Fruit fly (Drosophila melanogaster) whole organism, embryonic: ENCODE data around the gene CG10470.

Source experiments
- CG1024 ChIP-seq: fragments of 200-800 bp; sonication (Bioruptor generic); IDR thresholded peaks from 2 replicates; pipeline ENCODE4 v1.3.6; 2022; ENCODE audit warnings: missing biosample characterization, missing genetic modification characterization
- CG10959 ChIP-seq: fragments of 200-800 bp; sonication (Bioruptor generic); IDR thresholded peaks from 2 replicates; pipeline ENCODE4 v1.3.6; 2022; ENCODE audit warnings: missing biosample characterization, missing genetic modification characterization
- CG13424 ChIP-seq: fragments of 200-800 bp; sonication (Bioruptor generic); optimal IDR thresholded peaks from 2 replicates; lab custom pipeline; 2019; ENCODE audit warnings: missing biosample characterization, mild to moderate bottlenecking, missing genetic modification characterization, moderate library complexity
- CG13624 ChIP-seq: fragments of 200-800 bp; sonication (Bioruptor generic); optimal IDR thresholded peaks from 2 replicates; lab custom pipeline; 2016; ENCODE audit warnings: missing biosample characterization, missing genetic modification characterization
- CG13894 ChIP-seq: fragments of 200-800 bp; sonication (Bioruptor generic); optimal IDR thresholded peaks from 3 replicates; lab custom pipeline; 2018; ENCODE audit warnings: missing biosample characterization, mild to moderate bottlenecking, missing genetic modification characterization, moderate library complexity
- CG14710 ChIP-seq: fragments of 200-800 bp; sonication (Bioruptor generic); optimal IDR thresholded peaks from 3 replicates; lab custom pipeline; 2019; ENCODE audit warnings: missing biosample characterization, mild to moderate bottlenecking, missing genetic modification characterization, moderate library complexity
- CG15479 ChIP-seq: fragments of 200-800 bp; sonication (Bioruptor generic); optimal IDR thresholded peaks from 3 replicates; lab custom pipeline; 2019; ENCODE audit warnings: missing biosample characterization, mild to moderate bottlenecking, missing genetic modification characterization, moderate library complexity
- CG15696 ChIP-seq: fragments of 200-800 bp; sonication (Bioruptor generic); optimal IDR thresholded peaks from 2 replicates; lab custom pipeline; 2019; ENCODE audit warnings: missing biosample characterization, mild to moderate bottlenecking, missing genetic modification characterization, moderate library complexity
- CG16813 ChIP-seq: fragments of 200-800 bp; sonication (Bioruptor generic); IDR thresholded peaks from 3 replicates; pipeline ENCODE4 v1.3.6; 2022; ENCODE audit warnings: missing biosample characterization, missing genetic modification characterization; ENCODE audit not compliant: partially characterized antibody
- CG18599 ChIP-seq: fragments of 200-800 bp; sonication (Bioruptor generic); optimal IDR thresholded peaks from 3 replicates; lab custom pipeline; 2017; ENCODE audit warnings: missing biosample characterization, missing genetic modification characterization, mild to moderate bottlenecking, moderate library complexity, missing genetic modification reagents
- CG4328 ChIP-seq: fragments of 200-800 bp; sonication (Bioruptor generic); optimal IDR thresholded peaks from 3 replicates; lab custom pipeline; 2017; ENCODE audit warnings: missing biosample characterization, missing genetic modification reagents, missing genetic modification characterization
- CG4424 ChIP-seq: fragments of 200-800 bp; sonication (Bioruptor generic); optimal IDR thresholded peaks from 3 replicates; lab custom pipeline; 2016; ENCODE audit warnings: missing biosample characterization, missing genetic modification characterization
- CG6272 ChIP-seq: fragments of 200-800 bp; sonication (Bioruptor generic); IDR thresholded peaks from 2 replicates; pipeline ENCODE4 v1.3.6; 2022; ENCODE audit warnings: missing biosample characterization, missing genetic modification characterization
- CG6813 ChIP-seq: fragments of 200-800 bp; sonication (Bioruptor generic); optimal IDR thresholded peaks from 2 replicates; lab custom pipeline; 2017; ENCODE audit warnings: missing biosample characterization, missing genetic modification characterization, mild to moderate bottlenecking, moderate library complexity, missing genetic modification reagents
- CG7271 ChIP-seq: fragments of 200-800 bp; sonication (Bioruptor generic); optimal IDR thresholded peaks from 2 replicates; lab custom pipeline; 2018; ENCODE audit warnings: missing biosample characterization, mild to moderate bottlenecking, missing genetic modification characterization, moderate library complexity
- CHES-1-like ChIP-seq: fragments of 200-800 bp; sonication (Bioruptor generic); optimal IDR thresholded peaks from 2 replicates; lab custom pipeline; 2016; ENCODE audit warnings: missing biosample characterization, missing genetic modification characterization
- D19B ChIP-seq: fragments of 200-800 bp; sonication (Bioruptor generic); optimal IDR thresholded peaks from 2 replicates; lab custom pipeline; 2017; ENCODE audit warnings: missing biosample characterization, mild to moderate bottlenecking, missing genetic modification characterization
- Dad ChIP-seq: fragments of 200-800 bp; sonication (Bioruptor generic); optimal IDR thresholded peaks from 3 replicates; lab custom pipeline; 2016; ENCODE audit warnings: missing biosample characterization, missing genetic modification characterization
- Dip2 ChIP-seq: fragments of 200-800 bp; sonication (Bioruptor generic); IDR thresholded peaks from 2 replicates; pipeline ENCODE4 v1.3.6; 2022; ENCODE audit warnings: missing biosample characterization, missing genetic modification characterization
- Fer2 ChIP-seq: fragments of 200-800 bp; sonication (Bioruptor generic); optimal IDR thresholded peaks from 2 replicates; lab custom pipeline; 2018; ENCODE audit warnings: missing biosample characterization, mild to moderate bottlenecking, missing genetic modification characterization, moderate library complexity
- H2.0 ChIP-seq: fragments of 200-800 bp; sonication (Bioruptor generic); IDR thresholded peaks from 2 replicates; pipeline ENCODE4 v1.3.6; 2022; ENCODE audit warnings: missing biosample characterization, missing genetic modification characterization
- Hsf ChIP-seq: fragments of 200-800 bp; sonication (Bioruptor generic); optimal IDR thresholded peaks from 3 replicates; lab custom pipeline; 2016; ENCODE audit warnings: missing biosample characterization, missing genetic modification characterization
- Lpt ChIP-seq: fragments of >200 bp; optimal IDR thresholded peaks from 2 replicates; lab custom pipeline; 2018; ENCODE audit warnings: missing biosample characterization, missing genetic modification characterization
- MBD-R2 ChIP-seq: fragments of 200-800 bp; sonication (Bioruptor generic); IDR thresholded peaks from 2 replicates; pipeline ENCODE4 v1.3.6; 2022; ENCODE audit warnings: missing biosample characterization, missing genetic modification characterization
- Mad ChIP-seq: fragments of 200-800 bp; sonication (Bioruptor generic); optimal IDR thresholded peaks from 2 replicates; lab custom pipeline; 2016; ENCODE audit warnings: missing biosample characterization, missing genetic modification characterization
- NC2β ChIP-seq: fragments of 200-800 bp; sonication (Bioruptor generic); optimal IDR thresholded peaks from 2 replicates; lab custom pipeline; 2016; ENCODE audit warnings: missing biosample characterization, missing genetic modification characterization
- Pdp1 ChIP-seq, 2 experiments: fragments of 200-800 bp; sonication (Bioruptor generic); optimal IDR thresholded peaks; 3 replicates each; lab custom pipeline; 2016; ENCODE audit warnings: missing biosample characterization in 2 of 2, missing genetic modification characterization in 2 of 2, mild to moderate bottlenecking in 1 of 2, moderate library complexity in 1 of 2
- Ptx1 ChIP-seq: fragments of 200-800 bp; sonication (Bioruptor generic); IDR thresholded peaks from 2 replicates; pipeline ENCODE4 v1.3.6; 2022; ENCODE audit warnings: missing biosample characterization, missing genetic modification characterization
- Rx ChIP-seq: fragments of 200-800 bp; sonication (Bioruptor generic); IDR thresholded peaks from 2 replicates; pipeline ENCODE4 v1.3.6; 2022; ENCODE audit warnings: missing biosample characterization, missing genetic modification characterization
- Sox102F ChIP-seq: fragments of 200-800 bp; sonication (Bioruptor generic); optimal IDR thresholded peaks from 2 replicates; lab custom pipeline; 2018; ENCODE audit warnings: missing biosample characterization, mild to moderate bottlenecking, missing genetic modification characterization, moderate library complexity
- Sry-δ ChIP-seq: fragments of 200-800 bp; sonication (Bioruptor generic); optimal IDR thresholded peaks from 2 replicates; lab custom pipeline; 2016; ENCODE audit warnings: missing biosample characterization, missing genetic modification characterization
- ac ChIP-seq: fragments of 200-800 bp; sonication (Bioruptor generic); optimal IDR thresholded peaks from 3 replicates; lab custom pipeline; 2017; ENCODE audit warnings: missing biosample characterization, mild to moderate bottlenecking, missing genetic modification characterization
- fd3F ChIP-seq: fragments of 200-800 bp; sonication (Bioruptor generic); optimal IDR thresholded peaks from 2 replicates; lab custom pipeline; 2018; ENCODE audit warnings: missing biosample characterization, mild to moderate bottlenecking, missing genetic modification characterization, moderate library complexity
- gem ChIP-seq: fragments of 200-800 bp; sonication (Bioruptor generic); optimal IDR thresholded peaks from 2 replicates; lab custom pipeline; 2019; ENCODE audit warnings: missing biosample characterization, mild to moderate bottlenecking, missing genetic modification characterization, moderate library complexity
- h ChIP-seq: fragments of >200 bp; optimal IDR thresholded peaks from 2 replicates; lab custom pipeline; 2017
- ham ChIP-seq: fragments of 200-800 bp; sonication (Bioruptor generic); IDR thresholded peaks from 2 replicates; pipeline ENCODE4 v1.3.6; 2022; ENCODE audit warnings: missing biosample characterization, missing genetic modification characterization
- her ChIP-seq: fragments of 200-800 bp; sonication (Bioruptor generic); optimal IDR thresholded peaks from 2 replicates; lab custom pipeline; 2016; ENCODE audit warnings: missing biosample characterization, missing genetic modification characterization
- lola ChIP-seq, 3 experiments: fragments of >200 bp in 2 of 3; fragments of 200-800 bp in 1 of 3; sonication (Bioruptor generic) in 1 of 3; optimal IDR thresholded peaks; 2 replicates each; lab custom pipeline; 2017 to 2019; ENCODE audit warnings: missing biosample characterization in 3 of 3, missing genetic modification characterization in 3 of 3, mild to moderate bottlenecking in 1 of 3, moderate library complexity in 1 of 3
- ranshi ChIP-seq: fragments of 200-800 bp; sonication (Bioruptor generic); IDR thresholded peaks from 2 replicates; pipeline ENCODE4 v1.3.6; 2022; ENCODE audit warnings: missing biosample characterization, missing genetic modification characterization
- sisA ChIP-seq: fragments of 200-800 bp; sonication (Bioruptor generic); IDR thresholded peaks from 2 replicates; pipeline ENCODE4 v1.3.6; 2022; ENCODE audit warnings: missing biosample characterization, missing genetic modification characterization
- slou ChIP-seq: fragments of 200-800 bp; sonication (Bioruptor generic); optimal IDR thresholded peaks from 3 replicates; lab custom pipeline; 2016; ENCODE audit warnings: missing biosample characterization, missing genetic modification characterization
- toy ChIP-seq: fragments of 200-800 bp; sonication (Bioruptor generic); IDR thresholded peaks from 2 replicates; pipeline ENCODE4 v1.3.6; 2022; ENCODE audit warnings: missing biosample characterization, missing genetic modification characterization
- unc-4 ChIP-seq: fragments of 200-800 bp; sonication (Bioruptor generic); IDR thresholded peaks from 2 replicates; pipeline ENCODE4 v1.3.6; 2022; ENCODE audit warnings: missing biosample characterization, missing genetic modification characterization; ENCODE audit not compliant: partially characterized antibody
- vfl ChIP-seq: fragments of 200-800 bp; sonication (Bioruptor generic); optimal IDR thresholded peaks from 2 replicates; lab custom pipeline; 2016; ENCODE audit warnings: missing biosample characterization, missing genetic modification characterization

Gene CG10470

dm6 chr2L:19021278-19022220 lies 27.3 kb upstream of the CG10470 start (continued):
- peak in 1 of 2 experiments; percentile 41 for TF ChIP-seq Pdp1 (GFP tag; optimal IDR thresholded peaks at IDR 0.05; lab: Kevin White, UChicago)
- peak; percentile 89 for TF ChIP-seq CG13424
- TF ChIP-seq Rx (GFP tag; lab: Robert Waterston, UW): no peak
- peak in 1 of 3 experiments; percentile 76 for TF ChIP-seq lola (GFP tag; optimal IDR thresholded peaks at IDR 0.05; lab: Kevin White, UChicago)
- no peak for TF ChIP-seq CG16813 (GFP tag; lab: Robert Waterston, UW)
- no peak for TF ChIP-seq NC2β (GFP tag; lab: Kevin White, UChicago)
- TF ChIP-seq Lpt (GFP tag; lab: Kevin White, UChicago): no peak
- no peak for TF ChIP-seq CG15479 (GFP tag; lab: Kevin White, UChicago)
- peak; percentile 8 for TF ChIP-seq CG15696 (tag; lab: Kevin White, UChicago)
- TF ChIP-seq CG18599 (GFP tag; lab: Kevin White, UChicago): peak; percentile 91
- peak; percentile 52 for TF ChIP-seq D19B
- TF ChIP-seq Hsf (GFP tag; lab: Kevin White, UChicago): peak; percentile 71
- TF ChIP-seq Mad (GFP tag; lab: Kevin White, UChicago): peak; percentile 25
- peak; percentile 35 for TF ChIP-seq CHES-1-like (GFP tag; lab: Kevin White, UChicago)
- TF ChIP-seq CG6272: no peak
- TF ChIP-seq ac (GFP tag; lab: Kevin White, UChicago): no peak
- no peak for TF ChIP-seq h
- TF ChIP-seq CG6813 (GFP tag; lab: Kevin White, UChicago): peak; percentile 57

dm6 chr2L:19022221-19022516 lies 26.7 kb upstream of the CG10470 start, which contains the start of gene CG15172:
CG15172 (plus strand) TSS chr2L:19022417.
- TF ChIP-seq ham (GFP tag; lab: Robert Waterston, UW) (no peak), CG10959 (GFP tag; lab: Robert Waterston, UW) (no peak), Dip2 (GFP tag; lab: Robert Waterston, UW) (no peak), Sry-δ (no peak), Pdp1 (GFP tag; optimal IDR thresholded peaks at IDR 0.05; lab: Kevin White, UChicago) (peak in 1 of 2 experiments; percentile 78), Ptx1 (GFP tag; lab: Robert Waterston, UW) (no peak)

dm6 chr2L:19023972-19024743 lies 24.7 kb upstream of the CG10470 start:
- no peak for TF ChIP-seq CG1024
- TF ChIP-seq CG13894 (tag; lab: Kevin White, UChicago): peak; percentile 28
- peak; percentile 85 for TF ChIP-seq gem
- no peak for TF ChIP-seq Dad
- TF ChIP-seq CG14710 (tag; lab: Kevin White, UChicago): peak; percentile 41
- 0 out of 2 replicates have a peak, but pooled peaks have one; percentile 6 for TF ChIP-seq ranshi
- peak; percentile 56 for TF ChIP-seq slou
- peak; percentile 5 for TF ChIP-seq CG13624 (GFP tag; lab: Kevin White, UChicago)
- TF ChIP-seq toy (GFP tag; lab: Robert Waterston, UW): 0 out of 2 replicates have a peak, but pooled peaks have one; percentile 11
- TF ChIP-seq CG4424: peak; percentile 43
- no peak for TF ChIP-seq her (GFP tag; lab: Kevin White, UChicago)
- peak; percentile 73 for TF ChIP-seq CG4328
- TF ChIP-seq sisA (GFP tag; lab: Robert Waterston, UW): peak; percentile 62
- no peak for TF ChIP-seq MBD-R2 (GFP tag; lab: Robert Waterston, UW)
- TF ChIP-seq Sox102F (GFP tag; lab: Kevin White, UChicago): peak; percentile 75
- TF ChIP-seq CG7271 (tag; lab: Kevin White, UChicago): no peak
- TF ChIP-seq Fer2 (tag; lab: Kevin White, UChicago): peak; percentile 57
- TF ChIP-seq vfl (GFP tag; lab: Kevin White, UChicago): peak; percentile 38
- peak; percentile 29; the same call in 1 of the 2 replicates for TF ChIP-seq H2.0 (GFP tag; lab: Robert Waterston, UW)
- TF ChIP-seq NC2β (GFP tag; lab: Kevin White, UChicago): no peak
- TF ChIP-seq fd3F (GFP tag; lab: Kevin White, UChicago): peak; percentile 47
- 0 out of 2 replicates have a peak, but pooled peaks have one; percentile 29 for TF ChIP-seq unc-4
